Fruit fly (Drosophila melanogaster) whole organism, prepupa: Measurements from ENCODE around the gene CG31957.

Experiments
- Blimp-1 ChIP-seq: fragments of 200-800 bp; sonication (Bioruptor generic); optimal IDR thresholded peaks from 3 replicates; lab custom pipeline; 2017; ENCODE audit warnings: missing biosample characterization, missing genetic modification characterization, mild to moderate bottlenecking, moderate library complexity, missing genetic modification reagents
- CG10631 ChIP-seq: fragments of 200-800 bp; sonication (Bioruptor generic); optimal IDR thresholded peaks from 2 replicates; lab custom pipeline; 2016; ENCODE audit warnings: missing biosample characterization, missing genetic modification characterization
- CG11294 ChIP-seq: fragments of 200-800 bp; sonication (Bioruptor generic); IDR thresholded peaks from 2 replicates; pipeline ENCODE4 v1.3.6; 2022; ENCODE audit warnings: missing biosample characterization, missing genetic modification characterization
- CG11762 ChIP-seq: fragments of 200-800 bp; sonication (Bioruptor generic); optimal IDR thresholded peaks from 3 replicates; lab custom pipeline; 2016; ENCODE audit warnings: missing biosample characterization, missing genetic modification characterization; ENCODE audit not compliant: insufficient read depth
- CG11902 ChIP-seq: fragments of 200-800 bp; sonication (Bioruptor generic); optimal IDR thresholded peaks from 3 replicates; lab custom pipeline; 2016; ENCODE audit warnings: missing biosample characterization, missing genetic modification characterization
- CG15336 ChIP-seq: fragments of 200-800 bp; sonication (Bioruptor generic); IDR thresholded peaks from 2 replicates; pipeline ENCODE4 v1.3.6; 2022; ENCODE audit warnings: missing biosample characterization, missing genetic modification characterization
- CG1621 ChIP-seq: fragments of 200-800 bp; sonication (Bioruptor generic); optimal IDR thresholded peaks from 3 replicates; lab custom pipeline; 2018; ENCODE audit warnings: missing biosample characterization, mild to moderate bottlenecking, missing genetic modification characterization
- CG3032 ChIP-seq: fragments of 200-800 bp; optimal IDR thresholded peaks from 2 replicates; lab custom pipeline; 2019; ENCODE audit warnings: missing biosample characterization, mild to moderate bottlenecking, missing genetic modification characterization, moderate library complexity
- CG31627 ChIP-seq: fragments of 200-800 bp; sonication (Bioruptor generic); optimal IDR thresholded peaks from 3 replicates; lab custom pipeline; 2016; ENCODE audit warnings: missing biosample characterization, missing genetic modification characterization
- CG32006 ChIP-seq: fragments of 200-800 bp; sonication (Bioruptor generic); optimal IDR thresholded peaks from 3 replicates; lab custom pipeline; 2017; ENCODE audit warnings: missing biosample characterization, mild to moderate bottlenecking, missing genetic modification characterization
- CG34406 ChIP-seq: fragments of 200-800 bp; sonication (Bioruptor generic); optimal IDR thresholded peaks from 3 replicates; lab custom pipeline; 2016; ENCODE audit warnings: missing biosample characterization, missing genetic modification characterization
- CG4318 ChIP-seq: fragments of 200-800 bp; sonication (Bioruptor generic); optimal IDR thresholded peaks from 3 replicates; lab custom pipeline; 2017; ENCODE audit warnings: missing biosample characterization, mild to moderate bottlenecking, missing genetic modification characterization
- CG6163 ChIP-seq: fragments of 200-800 bp; sonication (Bioruptor generic); IDR thresholded peaks from 3 replicates; pipeline ENCODE4 v1.3.6; 2022; ENCODE audit warnings: missing biosample characterization, missing genetic modification characterization
- CG6276 ChIP-seq: fragments of 200-800 bp; sonication (Bioruptor generic); optimal IDR thresholded peaks from 2 replicates; lab custom pipeline; 2017; ENCODE audit warnings: missing biosample characterization, mild to moderate bottlenecking, missing genetic modification characterization
- CG6792 ChIP-seq: fragments of 200-800 bp; sonication (Bioruptor generic); optimal IDR thresholded peaks from 3 replicates; lab custom pipeline; 2016; ENCODE audit warnings: missing biosample characterization, missing genetic modification characterization
- CG6808 ChIP-seq: fragments of 200-800 bp; sonication (Bioruptor generic); optimal IDR thresholded peaks from 3 replicates; lab custom pipeline; 2017; ENCODE audit warnings: missing biosample characterization, missing genetic modification characterization, mild to moderate bottlenecking, moderate library complexity, missing genetic modification reagents
- CG6854 ChIP-seq: fragments of 200-800 bp; sonication (Bioruptor generic); optimal IDR thresholded peaks from 2 replicates; lab custom pipeline; 2017; ENCODE audit warnings: missing biosample characterization, mild to moderate bottlenecking, missing genetic modification characterization
- CG7368 ChIP-seq: fragments of 200-800 bp; sonication (Bioruptor generic); optimal IDR thresholded peaks from 3 replicates; lab custom pipeline; 2016; ENCODE audit warnings: missing biosample characterization, missing genetic modification characterization
- CG8119 ChIP-seq: fragments of 200-800 bp; sonication (Bioruptor generic); IDR thresholded peaks from 3 replicates; pipeline ENCODE4 v1.3.6; 2022; ENCODE audit warnings: missing biosample characterization, missing genetic modification characterization
- CG8632 ChIP-seq: fragments of 200-800 bp; sonication (Bioruptor generic); optimal IDR thresholded peaks from 3 replicates; lab custom pipeline; 2016; ENCODE audit warnings: missing biosample characterization, missing genetic modification characterization
- CG9139 ChIP-seq: fragments of 200-800 bp; sonication (Bioruptor generic); optimal IDR thresholded peaks from 3 replicates; lab custom pipeline; 2017; ENCODE audit warnings: missing biosample characterization, mild to moderate bottlenecking, missing genetic modification characterization
- Eip78C ChIP-seq: fragments of 200-800 bp; sonication (Bioruptor generic); peaks from one replicate; lab custom pipeline; 2016; ENCODE audit warnings: missing biosample characterization, missing genetic modification characterization
- Eip93F ChIP-seq: fragments of 200-800 bp; sonication (Bioruptor generic); optimal IDR thresholded peaks from 2 replicates; lab custom pipeline; 2016; ENCODE audit warnings: missing biosample characterization, mild to moderate bottlenecking, missing genetic modification characterization
- Ets21C ChIP-seq: fragments of 200-800 bp; sonication (Bioruptor generic); optimal IDR thresholded peaks from 3 replicates; lab custom pipeline; 2016; ENCODE audit warnings: missing biosample characterization, missing genetic modification characterization
- Ets96B ChIP-seq: fragments of 200-800 bp; optimal IDR thresholded peaks from 2 replicates; lab custom pipeline; 2019; ENCODE audit warnings: missing biosample characterization, mild to moderate bottlenecking, missing genetic modification characterization, moderate library complexity
- Hr4 ChIP-seq: fragments of 200-800 bp; sonication (Bioruptor generic); optimal IDR thresholded peaks from 3 replicates; lab custom pipeline; 2016; ENCODE audit warnings: missing biosample characterization, missing genetic modification characterization
- Lpt ChIP-seq: fragments of 200-800 bp; sonication (Bioruptor generic); optimal IDR thresholded peaks from 3 replicates; lab custom pipeline; 2016; ENCODE audit warnings: missing biosample characterization, missing genetic modification characterization
- Met ChIP-seq: fragments of 200-800 bp; sonication (Bioruptor generic); optimal IDR thresholded peaks from 3 replicates; lab custom pipeline; 2016; ENCODE audit warnings: missing biosample characterization, missing genetic modification characterization
- OdsH ChIP-seq: fragments of 200-800 bp; sonication (Bioruptor generic); optimal IDR thresholded peaks from 3 replicates; lab custom pipeline; 2016; ENCODE audit warnings: missing biosample characterization, missing genetic modification characterization
- Smox ChIP-seq: fragments of 200-800 bp; sonication (Bioruptor generic); optimal IDR thresholded peaks from 3 replicates; lab custom pipeline; 2016; ENCODE audit warnings: missing biosample characterization, missing genetic modification characterization
- Sox14 ChIP-seq: fragments of 200-800 bp; sonication (Bioruptor generic); optimal IDR thresholded peaks from 3 replicates; lab custom pipeline; 2016; ENCODE audit warnings: missing biosample characterization, missing genetic modification characterization
- Sox15 ChIP-seq: fragments of 200-800 bp; sonication (Bioruptor generic); optimal IDR thresholded peaks from 3 replicates; lab custom pipeline; 2016; ENCODE audit warnings: missing biosample characterization, missing genetic modification characterization
- acj6 ChIP-seq: fragments of 200-800 bp; sonication (Bioruptor generic); optimal IDR thresholded peaks from 3 replicates; lab custom pipeline; 2016; ENCODE audit warnings: missing biosample characterization, missing genetic modification characterization
- cyc ChIP-seq: fragments of 200-800 bp; sonication (Bioruptor generic); optimal IDR thresholded peaks from 3 replicates; lab custom pipeline; 2016; ENCODE audit warnings: missing biosample characterization, missing genetic modification characterization
- dac ChIP-seq: fragments of 200-800 bp; sonication (Bioruptor generic); optimal IDR thresholded peaks from 2 replicates; lab custom pipeline; 2017; ENCODE audit warnings: missing biosample characterization, mild to moderate bottlenecking, missing genetic modification characterization
- dsx ChIP-seq: fragments of 200-800 bp; optimal IDR thresholded peaks from 3 replicates; lab custom pipeline; 2019; ENCODE audit warnings: missing biosample characterization, mild to moderate bottlenecking, missing genetic modification characterization, moderate library complexity; ENCODE audit not compliant: poor library complexity, severe bottlenecking
- eg ChIP-seq: fragments of 200-800 bp; sonication (Bioruptor generic); IDR thresholded peaks from 3 replicates; pipeline ENCODE4 v1.3.6; 2022; ENCODE audit warnings: missing biosample characterization, missing genetic modification characterization
- esn ChIP-seq: fragments of 200-800 bp; sonication (Bioruptor generic); optimal IDR thresholded peaks from 2 replicates; lab custom pipeline; 2016; ENCODE audit warnings: missing biosample characterization, mild to moderate bottlenecking, missing genetic modification characterization, moderate library complexity
- fd59A ChIP-seq: fragments of 200-800 bp; sonication (Bioruptor generic); optimal IDR thresholded peaks from 2 replicates; lab custom pipeline; 2017; ENCODE audit warnings: missing biosample characterization, mild to moderate bottlenecking, missing genetic modification characterization, missing genetic modification reagents
- fd85E ChIP-seq: fragments of 200-800 bp; sonication (Bioruptor generic); optimal IDR thresholded peaks from 3 replicates; lab custom pipeline; 2016; ENCODE audit warnings: missing biosample characterization, missing genetic modification characterization
- lz ChIP-seq: fragments of 200-800 bp; sonication (Bioruptor generic); optimal IDR thresholded peaks from 3 replicates; lab custom pipeline; 2016; ENCODE audit warnings: missing biosample characterization, missing genetic modification characterization
- salr ChIP-seq, 2 experiments: fragments of 200-800 bp; sonication (Bioruptor generic); optimal IDR thresholded peaks; 3 replicates each; lab custom pipeline; 2016 to 2018; ENCODE audit warnings: missing biosample characterization in 2 of 2, missing genetic modification characterization in 2 of 2, mild to moderate bottlenecking in 1 of 2
- spab ChIP-seq: fragments of 200-800 bp; sonication (Bioruptor generic); optimal IDR thresholded peaks from 2 replicates; lab custom pipeline; 2017; ENCODE audit warnings: missing biosample characterization, mild to moderate bottlenecking, missing genetic modification characterization, missing genetic modification reagents
- ss ChIP-seq, 2 experiments: fragments of 200-800 bp; sonication (Bioruptor generic); optimal IDR thresholded peaks; 2 replicates in 1 of 2; 3 replicates in 1 of 2; lab custom pipeline; 2017 to 2018; ENCODE audit warnings: mild to moderate bottlenecking in 2 of 2, missing biosample characterization in 2 of 2, missing genetic modification characterization in 2 of 2, moderate library complexity in 1 of 2
- svp ChIP-seq: fragments of 200-800 bp; sonication (Bioruptor generic); peaks from one replicate; lab custom pipeline; 2016; ENCODE audit warnings: missing biosample characterization, missing genetic modification characterization
- topi ChIP-seq: fragments of 200-800 bp; sonication (Bioruptor generic); optimal IDR thresholded peaks from 3 replicates; lab custom pipeline; 2016; ENCODE audit warnings: missing biosample characterization, missing genetic modification characterization
- vri ChIP-seq: fragments of 200-800 bp; sonication (Bioruptor generic); optimal IDR thresholded peaks from 3 replicates; lab custom pipeline; 2016; ENCODE audit warnings: missing biosample characterization, mild to moderate bottlenecking, missing genetic modification characterization

The CG31957 gene

dm6 chr2L:3861388-3861787 is 10.9 kb downstream of the CG31957 start:
- TF ChIP-seq CG4318 (GFP tag; lab: Kevin White, UChicago), result no peak
- peak; percentile 54 for TF ChIP-seq CG6792 (GFP tag; lab: Kevin White, UChicago)
- TF ChIP-seq CG8119 (GFP tag; lab: Robert Waterston, UW), result 0 out of 3 replicates have a peak, but pooled peaks have one; percentile 31
- TF ChIP-seq Ets96B, result peak; percentile 59
- TF ChIP-seq Hr4 (GFP tag; lab: Kevin White, UChicago), result no peak
- peak; percentile 63 for TF ChIP-seq lz (GFP tag; lab: Kevin White, UChicago)
- peak; percentile 7 for TF ChIP-seq CG11902 (GFP tag; lab: Kevin White, UChicago)
- peak; percentile 3 for TF ChIP-seq CG6854 (GFP tag; lab: Kevin White, UChicago)
- peak; percentile 25 for TF ChIP-seq CG9139
- TF ChIP-seq OdsH (GFP tag; lab: Kevin White, UChicago), result peak; percentile 56
- peak; percentile 68 for TF ChIP-seq acj6
- TF ChIP-seq salr (GFP tag; optimal IDR thresholded peaks at IDR 0.05; lab: Kevin White, UChicago), result peak in 1 of 2 experiments; percentile 38
- TF ChIP-seq Smox, result no peak
- peak; percentile 70 for TF ChIP-seq dsx (GFP tag; lab: Kevin White, UChicago)
- TF ChIP-seq CG11294 (GFP tag; lab: Robert Waterston, UW), result no peak
- no peak for TF ChIP-seq CG15336 (GFP tag; lab: Robert Waterston, UW)
- TF ChIP-seq cyc (GFP tag; lab: Kevin White, UChicago), result peak; percentile 53
- no peak for TF ChIP-seq CG34406 (GFP tag; lab: Kevin White, UChicago)
- no peak for TF ChIP-seq Met
- TF ChIP-seq Sox15, result no peak
- peak; percentile 58 for TF ChIP-seq CG1621 (tag; lab: Kevin White, UChicago)
- peak; percentile 80 for TF ChIP-seq esn
- no peak for TF ChIP-seq Eip78C (GFP tag; lab: Kevin White, UChicago)
- TF ChIP-seq CG6276, result no peak
- TF ChIP-seq CG31627 (GFP tag; lab: Kevin White, UChicago), result peak; percentile 48
- peak; percentile 53 for TF ChIP-seq fd59A
- TF ChIP-seq CG3032 (tag; lab: Kevin White, UChicago), result peak; percentile 67
- TF ChIP-seq svp (GFP tag; lab: Kevin White, UChicago), result peak; percentile 79
- TF ChIP-seq CG8632 (GFP tag; lab: Kevin White, UChicago), result peak; percentile 36
- TF ChIP-seq CG6163 (GFP tag; lab: Robert Waterston, UW), result peak; percentile 68
- peak in 1 of 2 experiments; percentile 64 for TF ChIP-seq ss (GFP tag; optimal IDR thresholded peaks at IDR 0.05; lab: Kevin White, UChicago)

dm6 chr2L:3858118-3858517 is 14.1 kb downstream of the CG31957 start:
- TF ChIP-seq CG9139, result no peak
- TF ChIP-seq CG7368 (GFP tag; lab: Kevin White, UChicago), result no peak
- peak; percentile 59 for TF ChIP-seq OdsH (GFP tag; lab: Kevin White, UChicago)
- TF ChIP-seq CG32006 (GFP tag; lab: Kevin White, UChicago), result peak; percentile 72
- peak; percentile 47 for TF ChIP-seq lz (GFP tag; lab: Kevin White, UChicago)
- peak; percentile 47 for TF ChIP-seq CG10631 (GFP tag; lab: Kevin White, UChicago)
- TF ChIP-seq svp (GFP tag; lab: Kevin White, UChicago), result peak; percentile 76
- TF ChIP-seq esn, result peak; percentile 62
- TF ChIP-seq spab (GFP tag; lab: Kevin White, UChicago), result no peak
- TF ChIP-seq acj6, result peak; percentile 46
- peak; percentile 62 for TF ChIP-seq Hr4 (GFP tag; lab: Kevin White, UChicago)
- TF ChIP-seq CG15336 (GFP tag; lab: Robert Waterston, UW), result peak; percentile 76
- TF ChIP-seq fd59A, result peak; percentile 14
- TF ChIP-seq dsx (GFP tag; lab: Kevin White, UChicago), result no peak
- TF ChIP-seq Sox14, result peak; percentile 38
- TF ChIP-seq vri (GFP tag; lab: Kevin White, UChicago), result peak; percentile 23
- TF ChIP-seq Smox, result peak; percentile 48
- no peak for TF ChIP-seq CG11762 (GFP tag; lab: Kevin White, UChicago)
- peak; percentile 78 for TF ChIP-seq CG8119 (GFP tag; lab: Robert Waterston, UW)
- TF ChIP-seq CG6276, result peak; percentile 51
- peak; percentile 71 for TF ChIP-seq eg (GFP tag; lab: Robert Waterston, UW)
- TF ChIP-seq topi (GFP tag; lab: Kevin White, UChicago), result peak; percentile 38
- no peak for TF ChIP-seq CG6808 (GFP tag; lab: Kevin White, UChicago)
- peak; percentile 71 for TF ChIP-seq CG6163 (GFP tag; lab: Robert Waterston, UW)
- peak; percentile 15 for TF ChIP-seq Ets21C (GFP tag; lab: Kevin White, UChicago)
- no peak for TF ChIP-seq CG1621 (tag; lab: Kevin White, UChicago)
- peak; percentile 7 for TF ChIP-seq CG8632 (GFP tag; lab: Kevin White, UChicago)
- no peak for TF ChIP-seq Ets96B
- TF ChIP-seq CG6854 (GFP tag; lab: Kevin White, UChicago), result no peak
- TF ChIP-seq Blimp-1 (GFP tag; lab: Kevin White, UChicago), result no peak
- TF ChIP-seq dac (GFP tag; lab: Kevin White, UChicago), result peak; percentile 26
- peak; percentile 91 for TF ChIP-seq Eip78C (GFP tag; lab: Kevin White, UChicago)
- TF ChIP-seq fd85E, result no peak
- TF ChIP-seq Lpt, result peak; percentile 13
- TF ChIP-seq salr (GFP tag; optimal IDR thresholded peaks at IDR 0.05; lab: Kevin White, UChicago), result peak in 1 of 2 experiments; percentile 50
- no peak for TF ChIP-seq Eip93F (GFP tag; lab: Kevin White, UChicago)
